Worm (Caenorhabditis elegans) whole organism, L3 larva: Measurements from ENCODE around the gene srw-62.

ENCODE experiments used
- R02D3.7 ChIP-seq: fragments of 150-350 bp; optimal IDR thresholded peaks from 2 replicates; lab custom pipeline; 2014; ENCODE audit warnings: missing biosample characterization, missing genetic modification characterization
- aly-2 ChIP-seq: fragments of 150-350 bp; optimal IDR thresholded peaks from 2 replicates; lab custom pipeline; 2014; ENCODE audit warnings: missing biosample characterization, missing genetic modification characterization
- ama-1 ChIP-seq: fragments of 150-350 bp; optimal IDR thresholded peaks from 2 replicates; lab custom pipeline; 2018
- ceh-16 ChIP-seq: sonication (generic microtip); optimal IDR thresholded peaks from 2 replicates; lab custom pipeline; 2017; ENCODE audit warnings: missing biosample characterization, missing genetic modification characterization
- ceh-28 ChIP-seq: fragments of 150-350 bp; optimal IDR thresholded peaks from 2 replicates; lab custom pipeline; 2014; ENCODE audit warnings: missing biosample characterization, missing genetic modification reagents, missing genetic modification characterization
- ceh-9 ChIP-seq: sonication (generic microtip); optimal IDR thresholded peaks from 2 replicates; lab custom pipeline; 2018; ENCODE audit warnings: missing biosample characterization, missing genetic modification characterization
- daf-12 ChIP-seq: fragments of 150-350 bp; optimal IDR thresholded peaks from 2 replicates; lab custom pipeline; 2014; ENCODE audit warnings: missing biosample characterization, missing genetic modification reagents, missing genetic modification characterization
- egl-27 ChIP-seq: sonication (generic microtip); optimal IDR thresholded peaks from 4 replicates; lab custom pipeline; 2017; ENCODE audit warnings: missing biosample characterization, missing genetic modification reagents, missing genetic modification characterization
- elt-1 ChIP-seq: fragments of 150-350 bp; optimal IDR thresholded peaks from 2 replicates; lab custom pipeline; 2014; ENCODE audit warnings: missing biosample characterization, missing genetic modification characterization
- elt-2 ChIP-seq: sonication (generic microtip); optimal IDR thresholded peaks from 2 replicates; lab custom pipeline; 2016; ENCODE audit warnings: missing genetic modification reagents, mild to moderate bottlenecking, missing genetic modification characterization, missing compliant biosample characterization
- elt-3 ChIP-seq, 3 experiments: fragments of 150-350 bp in 1 of 3; sonication (generic microtip) in 2 of 3; optimal IDR thresholded peaks; 2 replicates in 2 of 3; 4 replicates in 1 of 3; lab custom pipeline; 2014 to 2017; ENCODE audit warnings: missing biosample characterization in 3 of 3, missing genetic modification characterization in 3 of 3
- eor-1 ChIP-seq, 2 experiments: fragments of 150-350 bp; optimal IDR thresholded peaks; 2 replicates each; lab custom pipeline; 2014 to 2018; ENCODE audit warnings: missing biosample characterization in 2 of 2, missing genetic modification characterization in 2 of 2
- fkh-2 ChIP-seq: fragments of 150-350 bp; optimal IDR thresholded peaks from 2 replicates; lab custom pipeline; 2014; ENCODE audit warnings: missing biosample characterization, missing genetic modification reagents, missing genetic modification characterization
- hmg-11 ChIP-seq: sonication (generic microtip); optimal IDR thresholded peaks from 2 replicates; lab custom pipeline; 2016; ENCODE audit warnings: missing genetic modification characterization, missing compliant biosample characterization
- jun-1 ChIP-seq: fragments of 150-350 bp; optimal IDR thresholded peaks from 2 replicates; lab custom pipeline; 2014; ENCODE audit warnings: missing biosample characterization, missing genetic modification reagents, missing genetic modification characterization
- lin-15B ChIP-seq: fragments of 150-350 bp; optimal IDR thresholded peaks from 2 replicates; lab custom pipeline; 2014; ENCODE audit warnings: missing biosample characterization, missing genetic modification characterization
- lsy-12 ChIP-seq: sonication (generic microtip); optimal IDR thresholded peaks from 2 replicates; lab custom pipeline; 2016; ENCODE audit warnings: mild to moderate bottlenecking, missing genetic modification characterization, missing compliant biosample characterization
- mdl-1 ChIP-seq: fragments of 150-350 bp; optimal IDR thresholded peaks from 2 replicates; lab custom pipeline; 2014; ENCODE audit warnings: missing biosample characterization, missing genetic modification characterization
- mml-1 ChIP-seq: fragments of 150-350 bp; sonication (generic microtip); optimal IDR thresholded peaks from 3 replicates; lab custom pipeline; 2014; ENCODE audit warnings: missing biosample characterization, missing genetic modification characterization
- nfya-1 ChIP-seq: sonication (generic microtip); optimal IDR thresholded peaks from 2 replicates; lab custom pipeline; 2017; ENCODE audit warnings: missing genetic modification characterization, mild to moderate bottlenecking, missing compliant biosample characterization, antibody characterized with exemption, moderate library complexity; ENCODE audit not compliant: insufficient read depth
- nhr-11 ChIP-seq: fragments of 150-350 bp; optimal IDR thresholded peaks from 2 replicates; lab custom pipeline; 2014; ENCODE audit warnings: missing biosample characterization, missing genetic modification characterization
- nhr-12 ChIP-seq: fragments of 150-350 bp; optimal IDR thresholded peaks from 2 replicates; lab custom pipeline; 2014; ENCODE audit warnings: missing biosample characterization, missing genetic modification characterization
- nhr-23 ChIP-seq: fragments of 150-350 bp; optimal IDR thresholded peaks from 2 replicates; lab custom pipeline; 2014; ENCODE audit warnings: missing biosample characterization, missing genetic modification reagents, missing genetic modification characterization
- nhr-237 ChIP-seq: fragments of 150-350 bp; optimal IDR thresholded peaks from 2 replicates; lab custom pipeline; 2014; ENCODE audit warnings: missing biosample characterization, missing genetic modification characterization
- nhr-25 ChIP-seq: sonication (generic microtip); optimal IDR thresholded peaks from 2 replicates; lab custom pipeline; 2017; ENCODE audit warnings: missing biosample characterization, missing genetic modification characterization
- nhr-28 ChIP-seq: fragments of 150-350 bp; optimal IDR thresholded peaks from 2 replicates; lab custom pipeline; 2014; ENCODE audit warnings: missing biosample characterization, missing genetic modification characterization
- nhr-43 ChIP-seq: sonication (generic microtip); optimal IDR thresholded peaks from 2 replicates; lab custom pipeline; 2016; ENCODE audit warnings: mild to moderate bottlenecking, missing genetic modification characterization, missing compliant biosample characterization; ENCODE audit not compliant: poor library complexity, severe bottlenecking
- nhr-67 ChIP-seq: fragments of 150-350 bp; optimal IDR thresholded peaks from 2 replicates; lab custom pipeline; 2014; ENCODE audit warnings: missing biosample characterization, missing genetic modification characterization
- nhr-76 ChIP-seq: fragments of 150-350 bp; sonication (generic microtip); optimal IDR thresholded peaks from 5 replicates; lab custom pipeline; 2014; ENCODE audit warnings: missing biosample characterization, missing genetic modification characterization
- pha-4 ChIP-seq: fragments of 150-350 bp; optimal IDR thresholded peaks from 2 replicates; lab custom pipeline; 2014; ENCODE audit warnings: missing biosample characterization, missing genetic modification reagents, missing genetic modification characterization
- pqm-1 ChIP-seq: fragments of 150-350 bp; optimal IDR thresholded peaks from 2 replicates; lab custom pipeline; 2017; ENCODE audit warnings: missing biosample characterization, missing genetic modification characterization, inconsistent platforms
- sea-2 ChIP-seq: fragments of 150-350 bp; sonication (generic microtip); optimal IDR thresholded peaks from 4 replicates; lab custom pipeline; 2014; ENCODE audit warnings: missing biosample characterization, missing genetic modification reagents, missing genetic modification characterization
- snpc-4 ChIP-seq: fragments of 150-350 bp; optimal IDR thresholded peaks from 2 replicates; lab custom pipeline; 2014; ENCODE audit warnings: missing biosample characterization, missing genetic modification characterization
- unc-39 ChIP-seq: sonication (generic microtip); optimal IDR thresholded peaks from 4 replicates; lab custom pipeline; 2017; ENCODE audit warnings: missing biosample characterization, missing genetic modification characterization
- unc-62 ChIP-seq: fragments of 150-350 bp; sonication (generic microtip); optimal IDR thresholded peaks from 4 replicates; lab custom pipeline; 2014; ENCODE audit warnings: missing biosample characterization, missing genetic modification reagents, missing genetic modification characterization
- ztf-11 ChIP-seq: fragments of 150-350 bp; optimal IDR thresholded peaks from 2 replicates; lab custom pipeline; 2014; ENCODE audit warnings: missing biosample characterization, missing genetic modification characterization
- ztf-4 ChIP-seq: fragments of 150-350 bp; optimal IDR thresholded peaks from 2 replicates; lab custom pipeline; 2014; ENCODE audit warnings: missing biosample characterization, missing genetic modification characterization

srw-62 gene

DNA sequence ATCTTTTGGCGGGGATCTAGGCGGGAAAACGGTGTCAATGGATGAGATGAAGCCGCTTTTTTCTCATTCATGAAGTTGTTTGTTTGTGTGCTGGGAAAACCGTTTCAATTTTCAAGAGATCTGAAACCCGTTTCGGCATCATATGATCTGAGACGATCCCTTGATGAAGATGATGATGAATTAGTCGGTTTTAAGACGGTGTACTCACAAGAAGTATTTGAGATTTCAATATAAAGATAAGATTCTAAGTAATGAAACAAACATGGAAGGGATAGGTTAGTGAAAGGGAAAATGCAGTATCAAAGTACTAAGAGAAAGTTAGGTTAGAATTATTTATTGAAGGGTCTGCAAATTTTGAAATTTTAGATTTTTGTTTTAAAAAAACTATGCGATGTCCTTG is 17.1 kb upstream of the srw-62 start:
- TF ChIP-seq pha-4 (tag; lab: Kevin White, UChicago) (no peak), aly-2 (tag; lab: Kevin White, UChicago) (no peak), ceh-28 (tag; lab: Kevin White, UChicago) (no peak), mdl-1 (tag; lab: Kevin White, UChicago) (no peak), nhr-28 (tag; lab: Kevin White, UChicago) (no peak), ztf-11 (no peak), elt-3 (tag; optimal IDR thresholded peaks at IDR 0.05; lab: Kevin White, UChicago) (no peak), eor-1 (tag; optimal IDR thresholded peaks at IDR 0.05; lab: Kevin White, UChicago) (no peak), nhr-25 (tag; lab: Kevin White, UChicago) (peak; percentile 64), nhr-43 (peak; percentile 39), ama-1 (lab: Kevin White, UChicago) (no peak), nfya-1 (no peak), snpc-4 (tag; lab: Kevin White, UChicago) (no peak), ztf-4 (tag; lab: Kevin White, UChicago) (no peak), ceh-9 (tag; lab: Kevin White, UChicago) (no peak), R02D3.7 (tag; lab: Kevin White, UChicago) (no peak), nhr-12 (tag; lab: Kevin White, UChicago) (no peak), unc-62 (no peak), elt-1 (tag; lab: Kevin White, UChicago) (peak; percentile 87), nhr-23 (tag; lab: Kevin White, UChicago) (no peak), pqm-1 (tag; lab: Kevin White, UChicago) (no peak), sea-2 (GFP tag; lab: Kevin White, UChicago) (no peak)

DNA sequence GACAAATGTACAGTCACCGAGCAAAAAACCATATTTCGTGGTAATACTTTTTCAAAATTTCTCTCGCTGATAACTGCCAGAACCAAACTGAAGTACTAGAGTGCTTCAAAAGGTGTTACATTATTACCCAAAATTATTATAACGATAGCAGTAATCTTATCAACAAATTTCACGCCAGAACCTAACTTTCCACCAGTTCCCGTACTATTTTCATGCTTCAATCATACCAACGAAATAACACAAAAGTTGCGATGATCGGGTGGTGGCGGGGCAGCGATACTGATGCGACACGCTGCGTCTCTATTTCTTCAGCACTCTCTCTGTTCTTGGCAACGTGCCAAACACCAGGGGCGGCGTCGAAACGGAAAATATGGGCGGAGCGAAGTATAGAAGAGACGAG is 16.3 kb upstream of the srw-62 start:
- TF ChIP-seq elt-1 (tag; lab: Kevin White, UChicago) (no peak), ceh-9 (tag; lab: Kevin White, UChicago) (no peak), daf-12 (tag; lab: Kevin White, UChicago) (no peak), lsy-12 (tag; lab: Kevin White, UChicago) (peak; percentile 20), nhr-23 (tag; lab: Kevin White, UChicago) (peak; percentile 52), nhr-11 (tag; lab: Kevin White, UChicago) (no peak), nhr-43 (peak; percentile 7), hmg-11 (tag; lab: Kevin White, UChicago) (no peak), mml-1 (no peak), unc-39 (no peak), ceh-16 (tag; lab: Kevin White, UChicago) (no peak), jun-1 (peak; percentile 60), sea-2 (GFP tag; lab: Kevin White, UChicago) (no peak), ama-1 (lab: Kevin White, UChicago) (no peak), pha-4 (tag; lab: Kevin White, UChicago) (peak; percentile 13), ztf-11 (no peak), nhr-76 (tag; lab: Kevin White, UChicago) (no peak), egl-27 (tag; lab: Kevin White, UChicago) (no peak), elt-2 (tag; lab: Kevin White, UChicago) (peak; percentile 95), nfya-1 (no peak), unc-62 (peak; percentile 2), snpc-4 (tag; lab: Kevin White, UChicago) (peak; percentile 16), pqm-1 (tag; lab: Kevin White, UChicago) (peak; percentile 92), nhr-25 (tag; lab: Kevin White, UChicago) (peak; percentile 44), nhr-237 (tag; lab: Kevin White, UChicago) (no peak), eor-1 (tag; optimal IDR thresholded peaks at IDR 0.05; lab: Kevin White, UChicago) (no peak), lin-15B (tag; lab: Kevin White, UChicago) (no peak), elt-3 (tag; optimal IDR thresholded peaks at IDR 0.05; lab: Kevin White, UChicago) (no peak), R02D3.7 (tag; lab: Kevin White, UChicago) (no peak), nhr-67 (tag; lab: Kevin White, UChicago) (no peak), fkh-2 (tag; lab: Kevin White, UChicago) (no peak), nhr-12 (tag; lab: Kevin White, UChicago) (no peak)

DNA sequence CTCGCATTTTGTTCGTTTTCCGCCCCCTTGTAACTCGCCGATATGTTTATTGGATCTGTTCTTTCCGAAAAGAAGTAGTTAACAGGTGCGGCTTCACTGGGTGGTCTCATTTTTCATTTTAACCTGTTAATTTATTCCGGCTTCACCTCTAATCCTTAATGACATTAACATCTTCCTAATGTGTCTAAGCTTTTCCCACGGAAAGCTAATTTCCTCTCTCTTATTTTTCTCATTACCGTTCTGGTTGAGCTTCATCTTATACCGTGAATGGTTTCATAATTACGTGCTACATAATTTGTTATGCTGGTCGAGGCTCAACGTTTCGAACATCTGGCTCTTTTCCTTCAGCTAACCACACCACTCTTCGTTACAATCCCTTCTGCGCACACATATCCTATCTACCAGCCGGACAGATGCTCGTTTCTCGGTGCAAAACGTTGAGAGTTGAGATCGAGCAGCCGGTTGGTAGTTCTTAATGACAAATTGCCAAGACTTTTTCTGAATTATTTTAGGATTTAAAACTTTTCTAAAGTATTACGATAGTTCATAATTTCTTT is 15.8 kb upstream of the srw-62 start:
- TF ChIP-seq nfya-1 (no peak), mdl-1 (tag; lab: Kevin White, UChicago) (no peak), ceh-28 (tag; lab: Kevin White, UChicago) (no peak), egl-27 (tag; lab: Kevin White, UChicago) (no peak), ztf-11 (no peak), nhr-11 (tag; lab: Kevin White, UChicago) (no peak), elt-2 (tag; lab: Kevin White, UChicago) (no peak), elt-3 (tag; optimal IDR thresholded peaks at IDR 0.05; lab: Kevin White, UChicago) (no peak), nhr-76 (tag; lab: Kevin White, UChicago) (no peak), sea-2 (GFP tag; lab: Kevin White, UChicago) (no peak), unc-62 (no peak), nhr-23 (tag; lab: Kevin White, UChicago) (no peak), jun-1 (no peak)
